Worm (Caenorhabditis elegans) whole organism, midembryonic: ENCODE results near the gene ttr-19.

Experiments used
- T22C8.4 ChIP-seq: fragments of 200-800 bp; sonication (Bioruptor generic); IDR thresholded peaks from 2 replicates; pipeline ENCODE4 v1.3.6; 2022; ENCODE audit warnings: missing genetic modification characterization, missing compliant biosample characterization
- cog-1 ChIP-seq: sonication (generic microtip); optimal IDR thresholded peaks from 2 replicates; lab custom pipeline; 2016; ENCODE audit warnings: missing genetic modification characterization, missing compliant biosample characterization
- flt-1 ChIP-seq: fragments of 200-800 bp; sonication (Bioruptor generic); IDR thresholded peaks from 2 replicates; pipeline ENCODE4 v1.3.6; 2022; ENCODE audit warnings: missing genetic modification characterization, missing compliant biosample characterization
- klf-2 ChIP-seq: fragments of 200-800 bp; sonication (Bioruptor generic); conservative IDR thresholded peaks from 2 replicates; pipeline ENCODE4 v1.3.6; 2022; ENCODE audit warnings: missing genetic modification reagents, missing genetic modification characterization, missing compliant biosample characterization
- med-1 ChIP-seq: sonication (generic microtip); optimal IDR thresholded peaks from 2 replicates; lab custom pipeline; 2017; ENCODE audit warnings: missing genetic modification characterization, mild to moderate bottlenecking, missing compliant biosample characterization, antibody characterized with exemption, missing genetic modification reagents; ENCODE audit not compliant: insufficient read depth
- ref-1 ChIP-seq: fragments of 200-800 bp; sonication (Bioruptor generic); conservative IDR thresholded peaks from 2 replicates; pipeline ENCODE4 v1.3.6; 2022; ENCODE audit warnings: missing genetic modification reagents, missing genetic modification characterization, missing compliant biosample characterization
- tab-1 ChIP-seq: fragments of 200-800 bp; sonication (Bioruptor generic); IDR thresholded peaks from 2 replicates; pipeline ENCODE4 v1.3.6; 2022; ENCODE audit warnings: missing genetic modification characterization, missing compliant biosample characterization
- ztf-23 ChIP-seq: fragments of 200-800 bp; sonication (Bioruptor generic); IDR thresholded peaks from 2 replicates; pipeline ENCODE4 v1.3.6; 2022; ENCODE audit warnings: missing genetic modification reagents, missing genetic modification characterization, missing compliant biosample characterization
- ztf-29 ChIP-seq: fragments of 200-800 bp; sonication (Bioruptor generic); IDR thresholded peaks from 2 replicates; pipeline ENCODE4 v1.3.6; 2022; ENCODE audit warnings: missing genetic modification reagents, missing genetic modification characterization, missing compliant biosample characterization

The ttr-19 gene

ce11 chrV:10252682-10253081 is 25.4 kb upstream of the ttr-19 start:
- TF ChIP-seq flt-1 (GFP tag; lab: Robert Waterston, UW) (no peak), klf-2 (GFP tag; lab: Robert Waterston, UW) (no peak), ref-1 (GFP tag; lab: Robert Waterston, UW) (no peak), ztf-29 (GFP tag; lab: Robert Waterston, UW) (no peak)

ce11 chrV:10249515-10249914 is 22.3 kb upstream of the ttr-19 start:
- TF ChIP-seq klf-2 (GFP tag; lab: Robert Waterston, UW) (no peak), cog-1 (tag; lab: Kevin White, UChicago) (no peak), med-1 (GFP tag; lab: Kevin White, UChicago) (no peak), ref-1 (GFP tag; lab: Robert Waterston, UW) (no peak), flt-1 (GFP tag; lab: Robert Waterston, UW) (no peak), ztf-23 (GFP tag; lab: Robert Waterston, UW) (no peak), ztf-29 (GFP tag; lab: Robert Waterston, UW) (no peak), T22C8.4 (no peak), tab-1 (GFP tag; lab: Robert Waterston, UW) (no peak)

ce11 chrV:10248255-10248979 is 21.2 kb upstream of the ttr-19 start, which contains the start of gene akt-1:
Gene akt-1 (plus strand): TSS chrV:10248905.
- TF ChIP-seq ztf-29 (GFP tag; lab: Robert Waterston, UW) (no peak), ref-1 (GFP tag; lab: Robert Waterston, UW) (no peak), ztf-23 (GFP tag; lab: Robert Waterston, UW) (no peak), med-1 (GFP tag; lab: Kevin White, UChicago) (no peak), klf-2 (GFP tag; lab: Robert Waterston, UW) (no peak)

ce11 chrV:10247673-10248239 is 20.5 kb upstream of the ttr-19 start:
- TF ChIP-seq T22C8.4 (no peak), klf-2 (GFP tag; lab: Robert Waterston, UW) (no peak), tab-1 (GFP tag; lab: Robert Waterston, UW) (no peak), ztf-23 (GFP tag; lab: Robert Waterston, UW) (no peak), ref-1 (GFP tag; lab: Robert Waterston, UW) (no peak), ztf-29 (GFP tag; lab: Robert Waterston, UW) (no peak), cog-1 (tag; lab: Kevin White, UChicago) (no peak), flt-1 (GFP tag; lab: Robert Waterston, UW) (no peak), med-1 (GFP tag; lab: Kevin White, UChicago) (no peak)

- no peak for TF ChIP-seq flt-1 (GFP tag; lab: Robert Waterston, UW)
- TF ChIP-seq tab-1 (GFP tag; lab: Robert Waterston, UW): no peak
- no peak for TF ChIP-seq ztf-23 (GFP tag; lab: Robert Waterston, UW)
- no peak for TF ChIP-seq med-1 (GFP tag; lab: Kevin White, UChicago)
- no peak for TF ChIP-seq T22C8.4
- TF ChIP-seq cog-1 (tag; lab: Kevin White, UChicago): no peak
- no peak for TF ChIP-seq klf-2 (GFP tag; lab: Robert Waterston, UW)
These were observed 19.7 kb upstream of the ttr-19 start for ce11 chrV:10246967-10247366.

DNA sequence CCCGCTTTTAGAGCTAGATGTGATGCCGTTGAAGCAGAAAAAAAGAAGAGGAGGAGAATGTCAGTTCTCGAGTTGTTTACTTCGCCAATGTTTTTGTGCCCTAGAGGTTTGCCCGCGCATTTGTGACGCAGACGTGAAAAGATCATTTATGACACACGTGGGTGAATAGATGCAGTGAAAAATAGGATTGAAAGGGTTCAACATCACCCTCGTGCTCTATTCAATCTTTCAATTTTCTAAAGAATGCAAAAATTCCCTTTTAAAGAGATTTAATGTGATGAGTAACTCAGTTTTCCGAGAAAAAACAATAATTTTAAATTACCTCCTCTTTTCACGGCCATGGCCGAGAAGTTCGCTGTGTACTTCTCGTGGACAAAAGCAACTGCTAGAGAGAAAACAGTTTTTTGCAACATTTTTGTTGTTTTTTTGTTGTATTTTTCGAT is 19.2 kb upstream of the ttr-19 start:
- no peak for TF ChIP-seq klf-2 (GFP tag; lab: Robert Waterston, UW)
- TF ChIP-seq ztf-23 (GFP tag; lab: Robert Waterston, UW): no peak
- no peak for TF ChIP-seq ref-1 (GFP tag; lab: Robert Waterston, UW)
- TF ChIP-seq tab-1 (GFP tag; lab: Robert Waterston, UW): no peak
- no peak for TF ChIP-seq cog-1 (tag; lab: Kevin White, UChicago)
- TF ChIP-seq ztf-29 (GFP tag; lab: Robert Waterston, UW): no peak
- no peak for TF ChIP-seq flt-1 (GFP tag; lab: Robert Waterston, UW)
- no peak for TF ChIP-seq med-1 (GFP tag; lab: Kevin White, UChicago)
- TF ChIP-seq T22C8.4: no peak

DNA sequence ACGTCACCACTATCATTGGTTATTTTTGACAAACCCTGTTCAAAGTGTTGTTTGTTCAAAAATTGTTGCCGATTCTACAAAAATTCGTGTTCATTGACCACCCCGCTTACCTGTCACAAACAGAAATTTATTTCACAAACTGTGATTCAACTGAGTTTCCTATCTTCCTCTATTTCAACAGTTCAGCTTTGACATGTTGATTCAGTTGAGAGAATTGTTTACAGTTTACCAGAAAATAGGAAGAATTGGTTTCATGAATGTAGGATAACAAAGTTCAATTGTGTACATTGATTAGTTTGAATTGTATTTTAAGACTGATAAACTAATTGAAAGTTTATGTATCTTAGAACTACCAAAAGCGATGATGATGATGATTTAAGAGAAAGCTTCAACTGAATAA is 18.4 kb upstream of the ttr-19 start:
- TF ChIP-seq klf-2 (GFP tag; lab: Robert Waterston, UW) (no peak), T22C8.4 (no peak), ztf-29 (GFP tag; lab: Robert Waterston, UW) (no peak), med-1 (GFP tag; lab: Kevin White, UChicago) (no peak), ztf-23 (GFP tag; lab: Robert Waterston, UW) (no peak), tab-1 (GFP tag; lab: Robert Waterston, UW) (no peak), ref-1 (GFP tag; lab: Robert Waterston, UW) (no peak), flt-1 (GFP tag; lab: Robert Waterston, UW) (no peak), cog-1 (tag; lab: Kevin White, UChicago) (no peak)

DNA sequence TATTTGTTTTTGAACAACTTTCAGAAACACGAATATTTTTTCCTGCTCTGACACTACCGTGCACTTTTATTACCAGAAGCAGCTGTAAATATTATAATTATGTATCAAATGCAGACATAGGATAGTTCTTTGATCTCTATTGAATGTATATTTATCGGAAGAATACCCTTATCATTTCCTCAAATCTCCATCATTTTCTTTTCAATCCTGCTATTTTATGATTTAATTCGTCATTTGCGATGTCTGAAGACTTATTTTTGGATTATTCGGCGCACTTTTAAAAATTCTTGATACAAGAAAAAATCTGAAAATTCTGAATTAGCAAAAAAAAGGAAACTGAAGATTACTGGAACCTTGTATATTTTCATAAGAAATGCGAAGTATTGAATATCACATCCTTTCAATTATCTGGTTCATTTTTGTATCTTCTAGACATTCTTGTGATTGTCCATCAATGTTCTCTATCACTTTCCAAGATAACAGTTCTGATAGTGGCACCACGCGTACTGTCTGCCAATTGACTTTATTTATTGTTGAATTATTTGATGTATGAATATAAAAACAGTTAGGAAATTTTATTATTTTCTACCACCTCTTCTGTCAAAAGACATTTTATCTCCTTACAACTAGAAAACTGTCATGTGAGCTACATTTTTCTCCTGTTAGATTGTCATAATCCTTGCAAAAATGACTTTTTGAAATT is 16.9 kb upstream of the ttr-19 start:
- no peak for TF ChIP-seq ref-1 (GFP tag; lab: Robert Waterston, UW)
- no peak for TF ChIP-seq ztf-23 (GFP tag; lab: Robert Waterston, UW)
- no peak for TF ChIP-seq ztf-29 (GFP tag; lab: Robert Waterston, UW)
- no peak for TF ChIP-seq med-1 (GFP tag; lab: Kevin White, UChicago)
- no peak for TF ChIP-seq cog-1 (tag; lab: Kevin White, UChicago)
- TF ChIP-seq tab-1 (GFP tag; lab: Robert Waterston, UW): no peak
- TF ChIP-seq klf-2 (GFP tag; lab: Robert Waterston, UW): no peak
- TF ChIP-seq T22C8.4: no peak
- TF ChIP-seq flt-1 (GFP tag; lab: Robert Waterston, UW): no peak
